Worm (Caenorhabditis elegans) whole organism, late embryonic: ENCODE results near the gene F35C8.5.

Source experiments
- C38D4.7 ChIP-seq: fragments of 200-800 bp; sonication (Bioruptor generic); optimal IDR thresholded peaks from 2 replicates; lab custom pipeline; 2018; ENCODE audit warnings: mild to moderate bottlenecking, missing genetic modification characterization, moderate library complexity, missing compliant biosample characterization
- F13H6.1 ChIP-seq: sonication (generic microtip); optimal IDR thresholded peaks from 2 replicates; lab custom pipeline; 2016; ENCODE audit warnings: missing genetic modification characterization, missing compliant biosample characterization
- K09A11.1 ChIP-seq: sonication (generic microtip); optimal IDR thresholded peaks from 2 replicates; lab custom pipeline; 2017; ENCODE audit warnings: antibody characterized with exemption, mild to moderate bottlenecking, missing genetic modification characterization, missing compliant biosample characterization; ENCODE audit not compliant: insufficient read depth
- T23F11.4 ChIP-seq: fragments of 200-800 bp; sonication (Bioruptor generic); optimal IDR thresholded peaks from 2 replicates; lab custom pipeline; 2018; ENCODE audit warnings: mild to moderate bottlenecking, missing genetic modification characterization, missing compliant biosample characterization
- ahr-1 ChIP-seq: sonication (generic microtip); optimal IDR thresholded peaks from 2 replicates; lab custom pipeline; 2016; ENCODE audit warnings: missing genetic modification characterization, missing compliant biosample characterization
- ama-1 ChIP-seq: fragments of 150-350 bp; optimal IDR thresholded peaks from 2 replicates; lab custom pipeline; 2014
- ceh-14 ChIP-seq: sonication (generic microtip); optimal IDR thresholded peaks from 2 replicates; lab custom pipeline; 2016; ENCODE audit warnings: missing genotype, missing genetic modification characterization, missing compliant biosample characterization
- ceh-18 ChIP-seq: sonication (generic microtip); optimal IDR thresholded peaks from 2 replicates; lab custom pipeline; 2016; ENCODE audit warnings: missing genetic modification characterization, missing compliant biosample characterization
- ceh-19 ChIP-seq: fragments of 200-800 bp; sonication (Bioruptor generic); optimal IDR thresholded peaks from 2 replicates; lab custom pipeline; 2018; ENCODE audit warnings: mild to moderate bottlenecking, missing genetic modification characterization, missing compliant biosample characterization
- ceh-2 ChIP-seq: sonication (generic microtip); optimal IDR thresholded peaks from 2 replicates; lab custom pipeline; 2016; ENCODE audit warnings: missing genotype, missing genetic modification characterization, missing compliant biosample characterization
- ceh-45 ChIP-seq: fragments of 200-800 bp; sonication (Bioruptor generic); IDR thresholded peaks from 2 replicates; pipeline ENCODE4 v1.3.6; 2022; ENCODE audit warnings: missing genetic modification reagents, missing genetic modification characterization, missing compliant biosample characterization
- ceh-48 ChIP-seq: sonication (generic microtip); optimal IDR thresholded peaks from 2 replicates; lab custom pipeline; 2016; ENCODE audit warnings: missing genetic modification characterization, inconsistent platforms, missing compliant biosample characterization
- ceh-9 ChIP-seq: sonication (generic microtip); optimal IDR thresholded peaks from 2 replicates; lab custom pipeline; 2016; ENCODE audit warnings: mild to moderate bottlenecking, missing genetic modification characterization, inconsistent platforms, missing compliant biosample characterization
- che-1 ChIP-seq: sonication (generic microtip); optimal IDR thresholded peaks from 2 replicates; lab custom pipeline; 2016; ENCODE audit warnings: mild to moderate bottlenecking, missing genetic modification characterization, missing compliant biosample characterization
- elt-2 ChIP-seq: sonication (generic microtip); optimal IDR thresholded peaks from 2 replicates; lab custom pipeline; 2016; ENCODE audit warnings: missing genetic modification reagents, missing genetic modification characterization, missing compliant biosample characterization
- elt-4 ChIP-seq: sonication (generic microtip); optimal IDR thresholded peaks from 2 replicates; lab custom pipeline; 2016; ENCODE audit warnings: missing genetic modification characterization, missing compliant biosample characterization
- ets-4 ChIP-seq: sonication (generic microtip); optimal IDR thresholded peaks from 2 replicates; lab custom pipeline; 2016; ENCODE audit warnings: missing genetic modification characterization, missing compliant biosample characterization
- eyg-1 ChIP-seq: sonication (generic microtip); optimal IDR thresholded peaks from 2 replicates; lab custom pipeline; 2016; ENCODE audit warnings: missing genotype, missing genetic modification characterization, missing compliant biosample characterization
- fax-1 ChIP-seq: sonication (generic microtip); optimal IDR thresholded peaks from 2 replicates; lab custom pipeline; 2016; ENCODE audit warnings: missing genotype, missing genetic modification characterization, missing compliant biosample characterization
- fkh-10 ChIP-seq: fragments of 150-350 bp; optimal IDR thresholded peaks from 2 replicates; lab custom pipeline; 2014; ENCODE audit warnings: missing biosample characterization, missing genetic modification reagents, missing genetic modification characterization
- gmeb-2 ChIP-seq: sonication (generic microtip); optimal IDR thresholded peaks from 2 replicates; lab custom pipeline; 2016; ENCODE audit warnings: missing genetic modification characterization, inconsistent platforms, missing compliant biosample characterization
- hlh-13 ChIP-seq: fragments of 200-800 bp; sonication (Bioruptor generic); optimal IDR thresholded peaks from 2 replicates; lab custom pipeline; 2018; ENCODE audit warnings: mild to moderate bottlenecking, missing genetic modification characterization, missing compliant biosample characterization
- hlh-6 ChIP-seq: sonication (generic microtip); optimal IDR thresholded peaks from 2 replicates; lab custom pipeline; 2016; ENCODE audit warnings: missing genotype, missing genetic modification characterization, missing compliant biosample characterization
- hlh-8 ChIP-seq: sonication (generic microtip); optimal IDR thresholded peaks from 2 replicates; lab custom pipeline; 2016; ENCODE audit warnings: missing genotype, missing genetic modification characterization, missing compliant biosample characterization
- lin-11 ChIP-seq: fragments of 200-800 bp; sonication (Bioruptor generic); optimal IDR thresholded peaks from 2 replicates; lab custom pipeline; 2018; ENCODE audit warnings: mild to moderate bottlenecking, missing genetic modification characterization, missing compliant biosample characterization
- madf-2 ChIP-seq: sonication (generic microtip); optimal IDR thresholded peaks from 2 replicates; lab custom pipeline; 2017; ENCODE audit warnings: missing genetic modification characterization, missing compliant biosample characterization
- mec-3 ChIP-seq: sonication (generic microtip); optimal IDR thresholded peaks from 2 replicates; lab custom pipeline; 2016; ENCODE audit warnings: borderline replicate concordance, missing genetic modification characterization, missing compliant biosample characterization
- nfya-1 ChIP-seq: sonication (generic microtip); optimal IDR thresholded peaks from 2 replicates; lab custom pipeline; 2017; ENCODE audit warnings: missing genetic modification characterization, mild to moderate bottlenecking, missing compliant biosample characterization, antibody characterized with exemption, moderate library complexity
- nhr-11 ChIP-seq: fragments of 150-350 bp; optimal IDR thresholded peaks from 2 replicates; lab custom pipeline; 2014; ENCODE audit warnings: missing biosample characterization, missing genetic modification characterization
- nhr-232 ChIP-seq: sonication (generic microtip); optimal IDR thresholded peaks from 2 replicates; lab custom pipeline; 2016; ENCODE audit warnings: missing genetic modification characterization, missing compliant biosample characterization
- npax-4 ChIP-seq: sonication (generic microtip); optimal IDR thresholded peaks from 2 replicates; lab custom pipeline; 2016; ENCODE audit warnings: missing genetic modification characterization, missing compliant biosample characterization
- odd-2 ChIP-seq: sonication (generic microtip); optimal IDR thresholded peaks from 2 replicates; lab custom pipeline; 2017; ENCODE audit warnings: antibody characterized with exemption, mild to moderate bottlenecking, missing genetic modification characterization, missing compliant biosample characterization
- pag-3 ChIP-seq: sonication (generic microtip); optimal IDR thresholded peaks from 2 replicates; lab custom pipeline; 2016; ENCODE audit warnings: missing compliant biosample characterization, missing genetic modification characterization, borderline replicate concordance
- pax-1 ChIP-seq: fragments of 150-350 bp; optimal IDR thresholded peaks from 2 replicates; lab custom pipeline; 2014; ENCODE audit warnings: missing biosample characterization, missing genetic modification characterization
- pha-2 ChIP-seq: sonication (generic microtip); optimal IDR thresholded peaks from 2 replicates; lab custom pipeline; 2017; ENCODE audit warnings: mild to moderate bottlenecking, missing genetic modification characterization, missing compliant biosample characterization
- pha-4 ChIP-seq: fragments of 150-350 bp; optimal IDR thresholded peaks from 2 replicates; lab custom pipeline; 2018; ENCODE audit warnings: missing biosample characterization, missing genetic modification reagents, missing genetic modification characterization
- pqm-1 ChIP-seq: sonication (generic microtip); optimal IDR thresholded peaks from 2 replicates; lab custom pipeline; 2016; ENCODE audit warnings: missing genetic modification characterization, missing compliant biosample characterization
- pros-1 ChIP-seq: fragments of 150-350 bp; optimal IDR thresholded peaks from 2 replicates; lab custom pipeline; 2014; ENCODE audit warnings: missing biosample characterization, missing genetic modification reagents, missing genetic modification characterization
- rnt-1 ChIP-seq: sonication (generic microtip); optimal IDR thresholded peaks from 2 replicates; lab custom pipeline; 2016; ENCODE audit warnings: missing genetic modification characterization, missing compliant biosample characterization
- sdc-2 ChIP-seq: sonication (generic microtip); optimal IDR thresholded peaks from 2 replicates; lab custom pipeline; 2016; ENCODE audit warnings: missing genotype, missing genetic modification characterization, missing compliant biosample characterization
- sox-2 ChIP-seq: fragments of 200-800 bp; sonication (Bioruptor generic); IDR thresholded peaks from 2 replicates; pipeline ENCODE4 v1.3.6; 2022; ENCODE audit warnings: missing genetic modification reagents, missing genetic modification characterization, missing compliant biosample characterization
- sox-4 ChIP-seq: sonication (generic microtip); optimal IDR thresholded peaks from 2 replicates; lab custom pipeline; 2017; ENCODE audit warnings: mild to moderate bottlenecking, missing genetic modification characterization, inconsistent platforms, missing compliant biosample characterization
- syd-9 ChIP-seq: sonication (generic microtip); optimal IDR thresholded peaks from 2 replicates; lab custom pipeline; 2016; ENCODE audit warnings: mild to moderate bottlenecking, missing genetic modification characterization, moderate library complexity, missing compliant biosample characterization
- tbx-2 ChIP-seq: sonication (generic microtip); optimal IDR thresholded peaks from 2 replicates; lab custom pipeline; 2016; ENCODE audit warnings: missing genetic modification characterization, missing compliant biosample characterization
- tbx-7 ChIP-seq: sonication (generic microtip); optimal IDR thresholded peaks from 2 replicates; lab custom pipeline; 2016; ENCODE audit warnings: missing genotype, missing genetic modification characterization, missing compliant biosample characterization
- ttx-3 ChIP-seq: sonication (generic microtip); optimal IDR thresholded peaks from 2 replicates; lab custom pipeline; 2016; ENCODE audit warnings: missing genetic modification reagents, missing genetic modification characterization, missing compliant biosample characterization
- unc-42 ChIP-seq: sonication (generic microtip); optimal IDR thresholded peaks from 2 replicates; lab custom pipeline; 2016; ENCODE audit warnings: missing genotype, missing genetic modification characterization, missing compliant biosample characterization
- unc-55 ChIP-seq: sonication (generic microtip); optimal IDR thresholded peaks from 2 replicates; lab custom pipeline; 2017; ENCODE audit warnings: missing biosample characterization, missing genetic modification reagents, missing genetic modification characterization
- zip-5 ChIP-seq: sonication (generic microtip); optimal IDR thresholded peaks from 2 replicates; lab custom pipeline; 2016; ENCODE audit warnings: missing genetic modification characterization, missing compliant biosample characterization
- ztf-16 ChIP-seq: sonication (generic microtip); optimal IDR thresholded peaks from 2 replicates; lab custom pipeline; 2017; ENCODE audit warnings: missing genetic modification characterization, missing compliant biosample characterization

The F35C8.5 gene

ce11 chrX:5365437-5365836 lies at the start of gene F35C8.5:
TSS of gene F35C8.5 (plus strand) at chrX:5365813.
- TF ChIP-seq mec-3 (tag; lab: Kevin White, UChicago) (no peak), ztf-16 (tag; lab: Kevin White, UChicago) (no peak), elt-2 (peak; percentile 5)

- peak; percentile 63 for TF ChIP-seq ceh-14 (tag; lab: Kevin White, UChicago)
- peak; percentile 59 for TF ChIP-seq nfya-1 (tag; lab: Kevin White, UChicago)
- TF ChIP-seq T23F11.4 (GFP tag; lab: Kevin White, UChicago): peak; percentile 68
- peak; percentile 79 for TF ChIP-seq pha-2
- peak; percentile 35 for TF ChIP-seq syd-9 (tag; lab: Kevin White, UChicago)
- TF ChIP-seq elt-4 (tag; lab: Kevin White, UChicago): no peak
- no peak for TF ChIP-seq ama-1
- peak; percentile 61 for TF ChIP-seq ttx-3 (tag; lab: Kevin White, UChicago)
- TF ChIP-seq ceh-9 (tag; lab: Kevin White, UChicago): peak; percentile 51
- TF ChIP-seq ahr-1 (tag; lab: Kevin White, UChicago): peak; percentile 18
- no peak for TF ChIP-seq fkh-10 (GFP tag; lab: Kevin White, UChicago)
- TF ChIP-seq K09A11.1 (tag; lab: Kevin White, UChicago): peak; percentile 49
- no peak for TF ChIP-seq pax-1 (tag; lab: Kevin White, UChicago)
- TF ChIP-seq unc-42 (tag; lab: Kevin White, UChicago): peak; percentile 26
- TF ChIP-seq ets-4: no peak
- TF ChIP-seq elt-2: peak; percentile 68
- peak; percentile 67 for TF ChIP-seq sox-4 (tag; lab: Kevin White, UChicago)
- TF ChIP-seq hlh-6 (tag; lab: Kevin White, UChicago): peak; percentile 84
- TF ChIP-seq tbx-2 (tag; lab: Kevin White, UChicago): peak; percentile 39
- TF ChIP-seq ceh-18 (tag; lab: Kevin White, UChicago): peak; percentile 54
- peak; percentile 68 for TF ChIP-seq sox-2 (GFP tag; lab: Robert Waterston, UW)
- peak; percentile 75 for TF ChIP-seq hlh-13
- TF ChIP-seq F13H6.1: peak; percentile 58
- no peak for TF ChIP-seq pha-4
- no peak for TF ChIP-seq pqm-1
- TF ChIP-seq eyg-1 (tag; lab: Kevin White, UChicago): peak; percentile 11
- no peak for TF ChIP-seq hlh-8 (tag; lab: Kevin White, UChicago)
- TF ChIP-seq gmeb-2 (tag; lab: Kevin White, UChicago): peak; percentile 70
- peak; percentile 66 for TF ChIP-seq npax-4 (tag; lab: Kevin White, UChicago)
- TF ChIP-seq lin-11 (tag; lab: Kevin White, UChicago): peak; percentile 58
- peak; percentile 70 for TF ChIP-seq nhr-232
- no peak for TF ChIP-seq nhr-11
- TF ChIP-seq odd-2 (tag; lab: Kevin White, UChicago): no peak
- TF ChIP-seq ceh-45: peak; percentile 56; the same call in 1 of the 2 replicates
- no peak for TF ChIP-seq pros-1 (tag; lab: Kevin White, UChicago)
- TF ChIP-seq fax-1 (tag; lab: Kevin White, UChicago): peak; percentile 60
- TF ChIP-seq madf-2 (tag; lab: Kevin White, UChicago): peak; percentile 57
- peak; percentile 54 for TF ChIP-seq ceh-2 (tag; lab: Kevin White, UChicago)
- peak; percentile 36 for TF ChIP-seq ztf-16 (tag; lab: Kevin White, UChicago)
- TF ChIP-seq tbx-7 (tag; lab: Kevin White, UChicago): no peak
- no peak for TF ChIP-seq mec-3 (tag; lab: Kevin White, UChicago)
- no peak for TF ChIP-seq pag-3 (tag; lab: Kevin White, UChicago)
- TF ChIP-seq unc-55 (GFP tag; lab: Kevin White, UChicago): no peak
- peak; percentile 60 for TF ChIP-seq ceh-48 (tag; lab: Kevin White, UChicago)
- TF ChIP-seq ceh-19 (GFP tag; lab: Kevin White, UChicago): peak; percentile 65
- peak; percentile 32 for TF ChIP-seq rnt-1 (tag; lab: Kevin White, UChicago)
- TF ChIP-seq C38D4.7 (GFP tag; lab: Kevin White, UChicago): peak; percentile 72
- TF ChIP-seq che-1 (tag; lab: Kevin White, UChicago): peak; percentile 77
- TF ChIP-seq zip-5 (tag; lab: Kevin White, UChicago): peak; percentile 34
- TF ChIP-seq sdc-2 (tag; lab: Kevin White, UChicago): peak; percentile 80
Observed at ce11 chrX:5319214-5319838, 46.3 kb upstream of the F35C8.5 start.
